Fruit fly (Drosophila melanogaster): Measurements from ENCODE around the gene RhoGAP16F.

The RhoGAP16F gene

DNA sequence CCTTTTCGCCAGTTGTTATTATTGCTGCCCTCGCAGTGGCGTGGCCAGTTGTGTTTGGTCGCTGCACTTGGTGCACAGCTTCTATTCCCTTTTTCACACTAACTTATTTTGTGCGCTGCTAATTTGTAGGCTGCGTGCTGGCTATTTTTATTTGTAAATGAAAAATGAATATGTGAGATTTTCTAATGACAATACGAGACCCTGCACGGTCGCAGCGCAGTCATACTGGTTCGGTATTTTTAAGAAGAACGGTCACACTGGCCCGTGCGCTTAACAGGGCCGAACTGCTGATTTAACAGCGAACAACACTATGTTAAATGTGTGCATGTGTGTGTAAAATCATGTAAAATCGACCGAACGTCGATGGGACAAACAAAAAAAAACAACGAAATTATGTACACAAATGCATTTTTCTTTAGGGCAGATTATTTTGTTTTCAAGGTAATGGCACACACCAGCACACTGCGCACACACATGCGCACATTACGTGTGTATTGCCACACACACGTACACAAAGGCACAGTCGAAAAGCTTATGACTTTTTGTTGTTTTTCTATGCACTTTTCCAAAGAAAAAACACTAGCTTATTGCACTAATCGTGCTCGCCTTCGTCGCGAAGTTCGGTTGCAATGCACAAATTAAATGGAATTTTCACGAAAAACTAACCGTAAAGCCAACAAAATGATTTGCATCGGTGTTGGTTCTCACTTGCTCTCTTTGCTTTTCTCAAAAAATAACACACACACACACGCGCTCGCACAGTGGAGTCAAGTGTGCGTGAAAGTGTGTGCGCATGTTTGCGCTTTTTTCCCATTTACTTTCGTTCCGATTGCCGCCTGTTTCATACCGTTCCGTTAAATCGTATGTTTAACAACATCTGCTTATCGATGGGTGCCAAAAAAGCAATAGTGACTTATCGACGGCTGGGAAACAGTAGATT, 44.2 kb downstream of the RhoGAP16F start, which contains the start of gene ari-1 (continued):
- peak; percentile 32 for TF ChIP-seq gro (GFP tag; optimal IDR thresholded peaks at IDR 0.05)
- TF ChIP-seq CG15514 (GFP tag; optimal IDR thresholded peaks at IDR 0.05): peak; percentile 57
- no peak for TF ChIP-seq CG4730 (GFP tag; IDR thresholded peaks at IDR 0.05)
- TF ChIP-seq Opbp (GFP tag; IDR thresholded peaks at IDR 0.05; ENCODE audit: partially characterized antibody): peak; percentile 46; the same call in 1 of the 3 replicates
- peak; percentile 25 for TF ChIP-seq Ets97D (GFP tag; optimal IDR thresholded peaks at IDR 0.05)
- TF ChIP-seq unpg (GFP tag; optimal IDR thresholded peaks at IDR 0.05): no peak
- TF ChIP-seq Elba2 (GFP tag; optimal IDR thresholded peaks at IDR 0.05): no peak
- no peak for TF ChIP-seq Drgx (GFP tag; IDR thresholded peaks at IDR 0.05)
- TF ChIP-seq nau (GFP tag; optimal IDR thresholded peaks at IDR 0.05): no peak
- no peak for TF ChIP-seq CG11093 (GFP tag; IDR thresholded peaks at IDR 0.05)
- TF ChIP-seq Xbp1 (GFP tag; optimal IDR thresholded peaks at IDR 0.05): no peak
- TF ChIP-seq vnd (GFP tag; IDR thresholded peaks at IDR 0.05; ENCODE audit: partially characterized antibody): no peak
- TF ChIP-seq Hr3 (GFP tag; optimal IDR thresholded peaks at IDR 0.05): no peak
- no peak for TF ChIP-seq Fer3 (tag; optimal IDR thresholded peaks at IDR 0.05)
- TF ChIP-seq CG17186 (GFP tag; optimal IDR thresholded peaks at IDR 0.05): peak; percentile 98
- no peak for TF ChIP-seq emc (GFP tag; optimal IDR thresholded peaks at IDR 0.05)
- peak; percentile 18; the same call in 1 of the 2 replicates for TF ChIP-seq E2f2 (GFP tag; IDR thresholded peaks at IDR 0.05)
- TF ChIP-seq al (GFP tag; IDR thresholded peaks at IDR 0.05): no peak
- TF ChIP-seq Sry-δ (GFP tag; optimal IDR thresholded peaks at IDR 0.05): peak; percentile 10
- TF ChIP-seq zfh2 (GFP tag; optimal IDR thresholded peaks at IDR 0.05): no peak
- TF ChIP-seq CG12391 (tag; optimal IDR thresholded peaks at IDR 0.05): no peak
- TF ChIP-seq wor (GFP tag; IDR thresholded peaks at IDR 0.05): no peak
- TF ChIP-seq fd64A (GFP tag; optimal IDR thresholded peaks at IDR 0.05): no peak
- TF ChIP-seq CG15073 (GFP tag; optimal IDR thresholded peaks at IDR 0.05): no peak
- no peak for TF ChIP-seq fd96Cb (tag; optimal IDR thresholded peaks at IDR 0.05)
- TF ChIP-seq ci (GFP tag; IDR thresholded peaks at IDR 0.05): 0 out of 3 replicates have a peak, but pooled peaks have one; percentile 10
- no peak for TF ChIP-seq Bdp1 (GFP tag; optimal IDR thresholded peaks at IDR 0.05)
- no peak for TF ChIP-seq CG8089 (GFP tag; optimal IDR thresholded peaks at IDR 0.05)
- peak; percentile 12 for TF ChIP-seq Nf-YC (tag; optimal IDR thresholded peaks at IDR 0.05)
- TF ChIP-seq CG6791 (GFP tag; IDR thresholded peaks at IDR 0.05; ENCODE audit: partially characterized antibody): peak; percentile 57; the same call in 2 of the 3 replicates
- TF ChIP-seq Ada2b (GFP tag; IDR thresholded peaks at IDR 0.05): no peak
- TF ChIP-seq CG7963 (GFP tag; IDR thresholded peaks at IDR 0.05; ENCODE audit: partially characterized antibody): 0 out of 3 replicates have a peak, but pooled peaks have one; percentile 29
- TF ChIP-seq fd3F (GFP tag; optimal IDR thresholded peaks at IDR 0.05): no peak
- TF ChIP-seq zen2 (GFP tag; IDR thresholded peaks at IDR 0.05; ENCODE audit: partially characterized antibody): no peak; the same call in 2 of the 3 replicates
- no peak for TF ChIP-seq CG5245 (GFP tag; optimal IDR thresholded peaks at IDR 0.05)
- TF ChIP-seq CG1647 (GFP tag; optimal IDR thresholded peaks at IDR 0.05): no peak
- no peak for TF ChIP-seq CG1233 (GFP tag; optimal IDR thresholded peaks at IDR 0.05)
- TF ChIP-seq CG13775 (GFP tag; optimal IDR thresholded peaks at IDR 0.05): no peak
- TF ChIP-seq Adf1 (GFP tag; IDR thresholded peaks at IDR 0.05): no peak
- no peak for TF ChIP-seq gt (GFP tag; IDR thresholded peaks at IDR 0.05)
- TF ChIP-seq stwl (tag; optimal IDR thresholded peaks at IDR 0.05): peak; percentile 44
- peak; percentile 41 to 69 for TF ChIP-seq Trl (optimal IDR thresholded peaks at IDR 0.05)
- TF ChIP-seq Trl (GFP tag; optimal IDR thresholded peaks at IDR 0.05): no peak
- no peak for TF ChIP-seq so (GFP tag; IDR thresholded peaks at IDR 0.05)
- no peak for TF ChIP-seq CG4328 (GFP tag; optimal IDR thresholded peaks at IDR 0.05)
- no peak for TF ChIP-seq exex (tag; optimal IDR thresholded peaks at IDR 0.05)
- TF ChIP-seq ewg (GFP tag; optimal IDR thresholded peaks at IDR 0.05): peak; percentile 62
- peak; percentile 60; the same call in 1 of the 2 replicates for TF ChIP-seq Bgb (GFP tag; IDR thresholded peaks at IDR 0.05; ENCODE audit: partially characterized antibody)
- TF ChIP-seq cas (GFP tag; IDR thresholded peaks at IDR 0.05): no peak

All from whole organism, embryonic.